Fruit fly (Drosophila melanogaster) whole organism, pupa: Measurements from ENCODE around the gene CG11155.

Source experiments
- CG12605 ChIP-seq: fragments of 200-800 bp; sonication (Bioruptor generic); IDR thresholded peaks from 2 replicates; pipeline ENCODE4 v1.3.6; 2022; ENCODE audit warnings: missing biosample characterization, missing genetic modification characterization
- CG15710 ChIP-seq: fragments of 200-800 bp; sonication (Bioruptor generic); optimal IDR thresholded peaks from 2 replicates; lab custom pipeline; 2018; ENCODE audit warnings: missing biosample characterization, mild to moderate bottlenecking, missing genetic modification characterization, moderate library complexity
- CG17806 ChIP-seq: fragments of 200-800 bp; sonication (Bioruptor generic); optimal IDR thresholded peaks from 2 replicates; lab custom pipeline; 2018; ENCODE audit warnings: missing biosample characterization, mild to moderate bottlenecking, missing genetic modification characterization, moderate library complexity
- Ets98B ChIP-seq: fragments of 200-800 bp; sonication (Bioruptor generic); IDR thresholded peaks from 2 replicates; pipeline ENCODE4 v1.3.6; 2022; ENCODE audit warnings: missing biosample characterization, missing genetic modification characterization
- Pif1A ChIP-seq: fragments of 200-800 bp; sonication (Bioruptor generic); optimal IDR thresholded peaks from 3 replicates; lab custom pipeline; 2016; ENCODE audit warnings: missing biosample characterization, missing genetic modification characterization
- Pif1B ChIP-seq: fragments of 200-800 bp; sonication (Bioruptor generic); optimal IDR thresholded peaks from 3 replicates; lab custom pipeline; 2016; ENCODE audit warnings: missing biosample characterization, missing genetic modification characterization
- fd96Ca ChIP-seq: fragments of 200-800 bp; sonication (Bioruptor generic); IDR thresholded peaks from 3 replicates; pipeline ENCODE4 v1.3.6; 2022; ENCODE audit warnings: missing biosample characterization, missing genetic modification characterization
- rn ChIP-seq: fragments of 200-800 bp; sonication (Bioruptor generic); IDR thresholded peaks from 2 replicates; pipeline ENCODE4 v1.3.6; 2022; ENCODE audit warnings: missing biosample characterization, missing genetic modification characterization

DNA sequence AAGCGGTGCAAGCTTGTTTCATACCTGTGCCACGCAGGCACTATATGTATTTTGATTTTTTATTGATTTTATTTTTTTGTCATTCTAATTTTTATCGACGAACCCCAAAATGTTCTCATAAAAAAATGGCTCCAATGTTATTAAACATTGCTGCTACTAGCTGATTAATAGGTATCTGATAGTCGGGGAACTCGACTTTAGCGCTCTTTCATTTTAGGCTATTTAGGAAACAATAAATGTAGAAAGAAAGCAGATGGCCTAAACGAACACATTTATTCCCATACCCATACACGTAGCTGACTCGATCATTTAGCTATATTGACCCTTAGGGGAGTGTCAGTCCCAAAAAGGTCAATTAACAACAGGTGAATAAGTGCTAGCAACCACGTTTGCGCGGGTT, 36.1 kb upstream of the CG11155 start:
- TF ChIP-seq fd96Ca, result no peak
- TF ChIP-seq Pif1B (GFP tag; lab: Kevin White, UChicago), result no peak
- no peak for TF ChIP-seq rn (GFP tag; lab: Robert Waterston, UW)
- TF ChIP-seq CG17806, result no peak
- TF ChIP-seq Pif1A (GFP tag; lab: Kevin White, UChicago), result no peak
- TF ChIP-seq CG12605 (GFP tag; lab: Robert Waterston, UW), result no peak
- TF ChIP-seq CG15710 (tag; lab: Kevin White, UChicago), result no peak
- TF ChIP-seq Ets98B (GFP tag; lab: Robert Waterston, UW), result no peak
